Worm (Caenorhabditis elegans) whole organism, L3 larva: Measurements from ENCODE around the gene nhr-283.

Source experiments
- elt-1 ChIP-seq: fragments of 150-350 bp; optimal IDR thresholded peaks from 2 replicates; lab custom pipeline; 2014; ENCODE audit warnings: missing biosample characterization, missing genetic modification characterization
- fos-1 ChIP-seq: fragments of 150-350 bp; optimal IDR thresholded peaks from 2 replicates; lab custom pipeline; 2014; ENCODE audit warnings: missing biosample characterization, missing genetic modification characterization
- mdl-1 ChIP-seq: fragments of 150-350 bp; optimal IDR thresholded peaks from 2 replicates; lab custom pipeline; 2014; ENCODE audit warnings: missing biosample characterization, missing genetic modification characterization
- nfya-1 ChIP-seq: sonication (generic microtip); optimal IDR thresholded peaks from 2 replicates; lab custom pipeline; 2017; ENCODE audit warnings: missing genetic modification characterization, mild to moderate bottlenecking, missing compliant biosample characterization, antibody characterized with exemption, moderate library complexity; ENCODE audit not compliant: insufficient read depth
- nhr-11 ChIP-seq: fragments of 150-350 bp; optimal IDR thresholded peaks from 2 replicates; lab custom pipeline; 2014; ENCODE audit warnings: missing biosample characterization, missing genetic modification characterization
- nhr-76 ChIP-seq: fragments of 150-350 bp; sonication (generic microtip); optimal IDR thresholded peaks from 5 replicates; lab custom pipeline; 2014; ENCODE audit warnings: missing biosample characterization, missing genetic modification characterization
- nhr-77 ChIP-seq: fragments of 150-350 bp; optimal IDR thresholded peaks from 2 replicates; lab custom pipeline; 2014; ENCODE audit warnings: missing biosample characterization, missing genetic modification characterization
- pha-4 ChIP-seq: fragments of 150-350 bp; optimal IDR thresholded peaks from 2 replicates; lab custom pipeline; 2014; ENCODE audit warnings: missing biosample characterization, missing genetic modification reagents, missing genetic modification characterization
- tbx-2 ChIP-seq: sonication (generic microtip); optimal IDR thresholded peaks from 2 replicates; lab custom pipeline; 2016; ENCODE audit warnings: mild to moderate bottlenecking, missing genetic modification characterization, missing compliant biosample characterization
- unc-39 ChIP-seq: sonication (generic microtip); optimal IDR thresholded peaks from 4 replicates; lab custom pipeline; 2017; ENCODE audit warnings: missing biosample characterization, missing genetic modification characterization
- ztf-11 ChIP-seq: fragments of 150-350 bp; optimal IDR thresholded peaks from 2 replicates; lab custom pipeline; 2014; ENCODE audit warnings: missing biosample characterization, missing genetic modification characterization

DNA sequence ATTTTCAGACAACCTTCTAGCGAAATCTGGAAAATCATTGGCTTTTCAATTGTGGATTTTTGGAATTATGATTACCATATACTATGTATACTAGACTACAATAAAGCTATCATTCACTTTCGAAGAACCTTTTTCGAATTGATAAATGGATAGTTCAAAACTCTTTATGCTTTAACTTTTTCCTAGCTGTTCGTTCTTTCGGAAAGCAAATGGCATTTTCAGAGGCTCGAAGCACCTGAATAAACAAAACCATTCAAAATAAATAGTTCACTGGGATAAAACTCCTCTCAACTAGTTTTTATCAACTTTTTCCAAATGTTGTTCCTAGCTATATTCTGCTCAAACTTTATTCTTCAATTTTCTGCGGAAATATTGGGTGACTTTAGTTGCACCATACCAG, 4.5 kb upstream of the nhr-283 start, which contains the start of gene T26E4.2:
- TF ChIP-seq nhr-77 (tag; lab: Kevin White, UChicago) (no peak), ztf-11 (tag; lab: Kevin White, UChicago) (no peak), fos-1 (no peak), unc-39 (tag; lab: Kevin White, UChicago) (no peak), mdl-1 (tag; lab: Kevin White, UChicago) (no peak), nhr-76 (tag; lab: Kevin White, UChicago) (no peak), nfya-1 (tag; lab: Kevin White, UChicago) (no peak), pha-4 (tag; lab: Kevin White, UChicago) (no peak), elt-1 (tag; lab: Kevin White, UChicago) (no peak), tbx-2 (tag; lab: Kevin White, UChicago) (no peak), nhr-11 (tag; lab: Kevin White, UChicago) (no peak)
